Worm (Caenorhabditis elegans): ENCODE results near the gene syx-5.

ce11 chrV:11787742-11788238 lies 23.1 kb downstream of the syx-5 start, which contains the start of gene F55A11.8:
- TF ChIP-seq ceh-79 (tag; optimal IDR thresholded peaks at IDR 0.05) (no peak), ztf-6 (GFP tag; IDR thresholded peaks at IDR 0.05) (no peak), ztf-22 (GFP tag; optimal IDR thresholded peaks at IDR 0.05) (no peak), unc-130 (GFP tag; optimal IDR thresholded peaks at IDR 0.05) (no peak), F57A8.1 (GFP tag; optimal IDR thresholded peaks at IDR 0.05) (no peak), nhr-90 (tag; optimal IDR thresholded peaks at IDR 0.05) (no peak), hlh-12 (tag; optimal IDR thresholded peaks at IDR 0.05) (no peak), fkh-3 (tag; optimal IDR thresholded peaks at IDR 0.05) (no peak), him-1 (tag; optimal IDR thresholded peaks at IDR 0.05) (peak; percentile 50), B0336.3 (GFP tag; IDR thresholded peaks at IDR 0.05) (no peak)
